Fruit fly (Drosophila melanogaster) whole organism, wandering third instar larva: ENCODE measurements around the gene plh.

Experiments
- CG32264 ChIP-seq: fragments of 200-800 bp; sonication (Bioruptor generic); optimal IDR thresholded peaks from 2 replicates; lab custom pipeline; 2016; ENCODE audit warnings: missing biosample characterization, missing genetic modification characterization
- CrebA ChIP-seq: fragments of 200-800 bp; sonication (Bioruptor generic); optimal IDR thresholded peaks from 2 replicates; lab custom pipeline; 2016; ENCODE audit warnings: missing biosample characterization, mild to moderate bottlenecking, missing genetic modification characterization, borderline replicate concordance
- Dfd ChIP-seq: fragments of >200 bp; optimal IDR thresholded peaks from 2 replicates; lab custom pipeline; 2017; ENCODE audit warnings: missing biosample characterization, missing genetic modification characterization
- Dif ChIP-seq: fragments of 200-275, 200-300 bp; sonication (Bioruptor generic); optimal IDR thresholded peaks from 2 replicates; lab custom pipeline; 2018; ENCODE audit warnings: missing biosample characterization, missing genetic modification characterization; ENCODE audit not compliant: partially characterized antibody
- GATAd ChIP-seq: sonication (Bioruptor generic); optimal IDR thresholded peaks from 2 replicates; lab custom pipeline; 2016; ENCODE audit warnings: missing biosample characterization, missing genetic modification characterization
- Hr78 ChIP-seq: fragments of >200 bp; optimal IDR thresholded peaks from 2 replicates; lab custom pipeline; 2017; ENCODE audit warnings: missing biosample characterization, missing genetic modification characterization
- Mio ChIP-seq: sonication (Bioruptor generic); optimal IDR thresholded peaks from 2 replicates; lab custom pipeline; 2016; ENCODE audit warnings: missing biosample characterization, missing genetic modification characterization
- Myc ChIP-seq: fragments of >200 bp; optimal IDR thresholded peaks from 2 replicates; lab custom pipeline; 2017
- N ChIP-seq: fragments of >200 bp; optimal IDR thresholded peaks from 2 replicates; lab custom pipeline; 2018; ENCODE audit warnings: missing biosample characterization, missing external identifiers, missing genetic modification characterization
- OdsH ChIP-seq: fragments of 200-800 bp; sonication (Bioruptor generic); optimal IDR thresholded peaks from 2 replicates; lab custom pipeline; 2016; ENCODE audit warnings: missing biosample characterization, mild to moderate bottlenecking, missing genetic modification characterization
- Rel ChIP-seq, 2 experiments: fragments of 200-800 bp; sonication (Bioruptor generic) in 1 of 2; optimal IDR thresholded peaks; 2 replicates in 1 of 2; 3 replicates in 1 of 2; lab custom pipeline; 2016 to 2019; ENCODE audit warnings: mild to moderate bottlenecking in 2 of 2, missing biosample characterization in 2 of 2, missing genetic modification characterization in 2 of 2, moderate library complexity in 1 of 2
- Sp1 ChIP-seq: fragments of 200-800 bp; sonication (Bioruptor generic); optimal IDR thresholded peaks from 3 replicates; lab custom pipeline; 2019; ENCODE audit warnings: missing biosample characterization, mild to moderate bottlenecking, missing genetic modification characterization, moderate library complexity
- Vsx2 ChIP-seq: fragments of 200-300, 225-300 bp; sonication (Bioruptor generic); optimal IDR thresholded peaks from 2 replicates; lab custom pipeline; 2018; ENCODE audit warnings: missing biosample characterization, missing genetic modification characterization; ENCODE audit not compliant: partially characterized antibody
- br ChIP-seq: fragments of 200-800 bp; sonication (Bioruptor generic); optimal IDR thresholded peaks from 2 replicates; lab custom pipeline; 2016; ENCODE audit warnings: missing biosample characterization, missing genetic modification characterization
- dl ChIP-seq, 2 experiments: fragments of 175-275, 200-275 bp in 1 of 2; fragments of 200-275 bp in 1 of 2; sonication (Bioruptor generic); optimal IDR thresholded peaks; lab custom pipeline; 2018; ENCODE audit warnings: mild to moderate bottlenecking in 2 of 2, missing biosample characterization in 2 of 2, missing genetic modification characterization in 2 of 2, moderate library complexity in 2 of 2; ENCODE audit not compliant: partially characterized antibody in 2 of 2, insufficient read depth in 1 of 2
- dsf ChIP-seq: sonication (Bioruptor generic); optimal IDR thresholded peaks from 2 replicates; lab custom pipeline; 2016; ENCODE audit warnings: missing biosample characterization, missing genetic modification characterization, borderline replicate concordance
- ey ChIP-seq: fragments of 200-800 bp; sonication (Bioruptor generic); optimal IDR thresholded peaks from 2 replicates; lab custom pipeline; 2016; ENCODE audit warnings: missing biosample characterization, missing genetic modification characterization
- foxo ChIP-seq, 2 experiments: fragments of 200-800 bp; sonication (Bioruptor generic); optimal IDR thresholded peaks; 2 replicates in 1 of 2; 3 replicates in 1 of 2; lab custom pipeline; 2016 to 2017; ENCODE audit warnings: missing biosample characterization in 2 of 2, missing genetic modification characterization in 2 of 2
- fru ChIP-seq: fragments of 200-800 bp; sonication (Bioruptor generic); optimal IDR thresholded peaks from 3 replicates; lab custom pipeline; 2016; ENCODE audit warnings: missing biosample characterization, mild to moderate bottlenecking, missing genetic modification characterization
- h ChIP-seq: fragments of 200-800 bp; sonication (Bioruptor generic); optimal IDR thresholded peaks from 3 replicates; lab custom pipeline; 2016; ENCODE audit warnings: missing biosample characterization, mild to moderate bottlenecking, missing genetic modification characterization
- jim ChIP-seq: fragments of 175-275, 200-325 bp; sonication (Bioruptor generic); optimal IDR thresholded peaks from 2 replicates; lab custom pipeline; 2016; ENCODE audit warnings: missing biosample characterization, mild to moderate bottlenecking, missing genetic modification characterization
- pan ChIP-seq: fragments of >200 bp; optimal IDR thresholded peaks from 2 replicates; lab custom pipeline; 2017
- psq ChIP-seq: fragments of 200-800 bp; sonication (Bioruptor generic); optimal IDR thresholded peaks from 3 replicates; lab custom pipeline; 2017; ENCODE audit warnings: missing biosample characterization, mild to moderate bottlenecking, missing genetic modification characterization, moderate library complexity
- rgr ChIP-seq: fragments of 200-800 bp; sonication (Bioruptor generic); optimal IDR thresholded peaks from 3 replicates; lab custom pipeline; 2016; ENCODE audit warnings: missing biosample characterization, mild to moderate bottlenecking, missing genetic modification characterization
- sage ChIP-seq: fragments of 200-800 bp; sonication (Bioruptor generic); optimal IDR thresholded peaks from 2 replicates; lab custom pipeline; 2016; ENCODE audit warnings: missing biosample characterization, mild to moderate bottlenecking, missing genetic modification characterization
- tai ChIP-seq: sonication (Bioruptor generic); optimal IDR thresholded peaks from 2 replicates; lab custom pipeline; 2016; ENCODE audit warnings: missing biosample characterization, missing genetic modification characterization
- woc ChIP-seq: sonication (Bioruptor generic); optimal IDR thresholded peaks from 2 replicates; lab custom pipeline; 2016; ENCODE audit warnings: missing biosample characterization, mild to moderate bottlenecking, missing genetic modification characterization

The plh gene

dm6 chr3R:5021431-5021999 lies 10.7 kb upstream of the plh start:
- TF ChIP-seq woc (GFP tag; lab: Kevin White, UChicago) (no peak), Dif (GFP tag; lab: Kevin White, UChicago) (no peak), CG32264 (GFP tag; lab: Kevin White, UChicago) (no peak), Vsx2 (peak; percentile 71)
- TF ChIP-seq, all 38 proteins: peak for 1

dm6 chr3R:5020915-5021412 lies 10.1 kb upstream of the plh start:
- TF ChIP-seq dl (GFP tag; optimal IDR thresholded peaks at IDR 0.05; lab: Kevin White, UChicago; ENCODE audit: insufficient read depth in 1 of 2, partially characterized antibody in 2 of 2) (no peak), Dfd (GFP tag; lab: Kevin White, UChicago) (no peak), GATAd (GFP tag; lab: Kevin White, UChicago) (no peak), sage (GFP tag; lab: Kevin White, UChicago) (no peak), OdsH (GFP tag; lab: Kevin White, UChicago) (no peak)
- TF ChIP-seq, all 38 proteins: peak for 0

- no peak for TF ChIP-seq woc (GFP tag; lab: Kevin White, UChicago)
- peak; percentile 73 for TF ChIP-seq Dfd (GFP tag; lab: Kevin White, UChicago)
- no peak for TF ChIP-seq CrebA (GFP tag; lab: Kevin White, UChicago)
- TF ChIP-seq, all 38 proteins: peak for 1
These were observed 9.5 kb upstream of the plh start for dm6 chr3R:5020287-5020686.

dm6 chr3R:5019436-5019835 lies 8.6 kb upstream of the plh start:
- TF ChIP-seq Dfd (GFP tag; lab: Kevin White, UChicago) (peak; percentile 66), foxo (GFP tag; optimal IDR thresholded peaks at IDR 0.05; lab: Kevin White, UChicago) (no peak)

- TF ChIP-seq sage (GFP tag; lab: Kevin White, UChicago): no peak
- TF ChIP-seq CrebA (GFP tag; lab: Kevin White, UChicago): no peak
- no peak for TF ChIP-seq Myc (lab: Kevin White, UChicago)
- TF ChIP-seq Rel (GFP tag; optimal IDR thresholded peaks at IDR 0.05; lab: Kevin White, UChicago): no peak
- TF ChIP-seq Rel (tag; optimal IDR thresholded peaks at IDR 0.05; lab: Kevin White, UChicago): no peak
- TF ChIP-seq ey (GFP tag; lab: Kevin White, UChicago): no peak
- no peak for TF ChIP-seq Mio (GFP tag; lab: Kevin White, UChicago)
- no peak for TF ChIP-seq psq (GFP tag; lab: Kevin White, UChicago)
- no peak for TF ChIP-seq Hr78 (GFP tag; lab: Kevin White, UChicago)
- TF ChIP-seq foxo (GFP tag; optimal IDR thresholded peaks at IDR 0.05; lab: Kevin White, UChicago): no peak
- no peak for TF ChIP-seq Sp1
- TF ChIP-seq N (GFP tag; lab: Kevin White, UChicago): no peak
- no peak for TF ChIP-seq rgr (GFP tag; lab: Kevin White, UChicago)
- TF ChIP-seq tai (GFP tag; lab: Kevin White, UChicago): no peak
- no peak for TF ChIP-seq Dfd (GFP tag; lab: Kevin White, UChicago)
- TF ChIP-seq fru: no peak
- TF ChIP-seq, all 38 proteins: peak for 0
These were observed 7.9 kb upstream of the plh start for dm6 chr3R:5018512-5019275.

- TF ChIP-seq Dfd (GFP tag; lab: Kevin White, UChicago) (peak; percentile 22), ey (GFP tag; lab: Kevin White, UChicago) (no peak)
These were observed 6.3 kb upstream of the plh start for dm6 chr3R:5017088-5017487.

- TF ChIP-seq pan (lab: Kevin White, UChicago) (no peak), dsf (no peak), Myc (lab: Kevin White, UChicago) (no peak), Mio (GFP tag; lab: Kevin White, UChicago) (no peak), jim (no peak), tai (GFP tag; lab: Kevin White, UChicago) (no peak), rgr (GFP tag; lab: Kevin White, UChicago) (no peak), h (no peak), OdsH (GFP tag; lab: Kevin White, UChicago) (no peak), sage (GFP tag; lab: Kevin White, UChicago) (no peak), CrebA (GFP tag; lab: Kevin White, UChicago) (no peak), N (GFP tag; lab: Kevin White, UChicago) (no peak), Sp1 (no peak), Rel (GFP tag; optimal IDR thresholded peaks at IDR 0.05; lab: Kevin White, UChicago) (no peak), Rel (tag; optimal IDR thresholded peaks at IDR 0.05; lab: Kevin White, UChicago) (no peak), br (GFP tag; lab: Kevin White, UChicago) (no peak), dl (GFP tag; optimal IDR thresholded peaks at IDR 0.05; lab: Kevin White, UChicago; ENCODE audit: insufficient read depth in 1 of 2, partially characterized antibody in 2 of 2) (no peak), Vsx2 (no peak)
These were observed 5.4 kb upstream of the plh start for dm6 chr3R:5016280-5016679.
